Fruit fly (Drosophila melanogaster) whole organism, embryonic: Measurements from ENCODE around the gene D1.

Experiments
- Blimp-1 ChIP-seq: fragments of 200-800 bp; sonication (Bioruptor generic); optimal IDR thresholded peaks from 3 replicates; lab custom pipeline; 2018; ENCODE audit warnings: missing biosample characterization, missing genetic modification characterization, mild to moderate bottlenecking, moderate library complexity, missing genetic modification reagents
- CG10267 ChIP-seq: fragments of 200-800 bp; sonication (Bioruptor generic); optimal IDR thresholded peaks from 2 replicates; lab custom pipeline; 2018; ENCODE audit warnings: missing biosample characterization, mild to moderate bottlenecking, missing genetic modification characterization, moderate library complexity
- CG10274 ChIP-seq: fragments of 200-800 bp; sonication (Bioruptor generic); optimal IDR thresholded peaks from 3 replicates; lab custom pipeline; 2017; ENCODE audit warnings: missing biosample characterization, mild to moderate bottlenecking, missing genetic modification characterization
- CG10321 ChIP-seq: fragments of 200-800 bp; sonication (Bioruptor generic); IDR thresholded peaks from 2 replicates; pipeline ENCODE4 v1.3.6; 2022; ENCODE audit warnings: missing biosample characterization, missing genetic modification characterization
- CG10462 ChIP-seq: fragments of 200-800 bp; sonication (Bioruptor generic); optimal IDR thresholded peaks from 2 replicates; lab custom pipeline; 2016; ENCODE audit warnings: missing biosample characterization, missing genetic modification characterization
- CG12236 ChIP-seq: fragments of 200-800 bp; sonication (Bioruptor generic); optimal IDR thresholded peaks from 2 replicates; lab custom pipeline; 2016; ENCODE audit warnings: missing biosample characterization, missing genetic modification characterization
- CG13894 ChIP-seq: fragments of 200-800 bp; sonication (Bioruptor generic); optimal IDR thresholded peaks from 3 replicates; lab custom pipeline; 2018; ENCODE audit warnings: missing biosample characterization, mild to moderate bottlenecking, missing genetic modification characterization, moderate library complexity
- CG34422 ChIP-seq: fragments of 200-800 bp; sonication (Bioruptor generic); IDR thresholded peaks from 3 replicates; pipeline ENCODE4 v1.3.6; 2022; ENCODE audit warnings: missing biosample characterization, missing genetic modification characterization
- CG3847 ChIP-seq: fragments of 200-800 bp; sonication (Bioruptor generic); IDR thresholded peaks from 2 replicates; pipeline ENCODE4 v1.3.6; 2022; ENCODE audit warnings: missing biosample characterization, missing genetic modification characterization
- CG43689 ChIP-seq: fragments of 200-800 bp; sonication (Bioruptor generic); IDR thresholded peaks from 2 replicates; pipeline ENCODE4 v1.3.6; 2022; ENCODE audit warnings: missing biosample characterization, missing genetic modification characterization
- CG4854 ChIP-seq: fragments of 200-800 bp; sonication (Bioruptor generic); optimal IDR thresholded peaks from 2 replicates; lab custom pipeline; 2016; ENCODE audit warnings: missing biosample characterization, missing genetic modification characterization, inconsistent platforms
- CG5180 ChIP-seq: fragments of 200-800 bp; sonication (Bioruptor generic); optimal IDR thresholded peaks from 3 replicates; lab custom pipeline; 2017; ENCODE audit warnings: missing biosample characterization, missing genetic modification characterization, mild to moderate bottlenecking, moderate library complexity, missing genetic modification reagents
- CG6765 ChIP-seq: fragments of 200-800 bp; sonication (Bioruptor generic); optimal IDR thresholded peaks from 3 replicates; lab custom pipeline; 2017; ENCODE audit warnings: missing biosample characterization, mild to moderate bottlenecking, missing genetic modification characterization
- Dp ChIP-seq: fragments of 200-800 bp; sonication (Bioruptor generic); optimal IDR thresholded peaks from 2 replicates; lab custom pipeline; 2018; ENCODE audit warnings: missing biosample characterization, mild to moderate bottlenecking, missing genetic modification characterization, moderate library complexity
- Eip74EF ChIP-seq, 2 experiments: fragments of 200-800 bp in 1 of 2; fragments of >200 bp in 1 of 2; sonication (Bioruptor generic) in 1 of 2; optimal IDR thresholded peaks; 2 replicates each; lab custom pipeline; 2017 to 2019; ENCODE audit warnings: missing biosample characterization in 2 of 2, missing genetic modification characterization in 2 of 2, mild to moderate bottlenecking in 1 of 2, moderate library complexity in 1 of 2
- H15 ChIP-seq: fragments of 200-800 bp; sonication (Bioruptor generic); IDR thresholded peaks from 3 replicates; pipeline ENCODE4 v1.3.6; 2022; ENCODE audit warnings: missing biosample characterization, missing genetic modification characterization
- NC2β ChIP-seq: fragments of 200-800 bp; sonication (Bioruptor generic); optimal IDR thresholded peaks from 2 replicates; lab custom pipeline; 2016; ENCODE audit warnings: missing biosample characterization, missing genetic modification characterization
- Neu2 ChIP-seq: fragments of 200-800 bp; sonication (Bioruptor generic); optimal IDR thresholded peaks from 3 replicates; lab custom pipeline; 2016; ENCODE audit warnings: missing biosample characterization, missing genetic modification characterization, borderline replicate concordance
- Sox102F ChIP-seq: fragments of 200-800 bp; sonication (Bioruptor generic); optimal IDR thresholded peaks from 2 replicates; lab custom pipeline; 2018; ENCODE audit warnings: missing biosample characterization, mild to moderate bottlenecking, missing genetic modification characterization, moderate library complexity
- Sry-β ChIP-seq: fragments of 200-800 bp; sonication (Bioruptor generic); optimal IDR thresholded peaks from 2 replicates; lab custom pipeline; 2018; ENCODE audit warnings: missing biosample characterization, mild to moderate bottlenecking, missing genetic modification characterization, moderate library complexity
- Vsx1 ChIP-seq: fragments of 200-800 bp; sonication (Bioruptor generic); optimal IDR thresholded peaks from 2 replicates; lab custom pipeline; 2017; ENCODE audit warnings: missing biosample characterization, mild to moderate bottlenecking, missing genetic modification characterization, missing genetic modification reagents
- ara ChIP-seq: fragments of 200-800 bp; sonication (Bioruptor generic); IDR thresholded peaks from 2 replicates; pipeline ENCODE4 v1.3.6; 2022; ENCODE audit warnings: missing biosample characterization, missing genetic modification characterization
- bigmax ChIP-seq: fragments of 200-800 bp; sonication (Bioruptor generic); optimal IDR thresholded peaks from 2 replicates; lab custom pipeline; 2018; ENCODE audit warnings: missing biosample characterization, mild to moderate bottlenecking, missing genetic modification characterization
- chinmo ChIP-seq: fragments of 200-800 bp; sonication (Bioruptor generic); IDR thresholded peaks from 4 replicates; pipeline ENCODE4 v1.3.6; 2022; ENCODE audit warnings: missing biosample characterization, missing genetic modification characterization; ENCODE audit not compliant: partially characterized antibody
- crp ChIP-seq, 2 experiments: fragments of 200-800 bp; sonication (Bioruptor generic); optimal IDR thresholded peaks; 2 replicates in 1 of 2; 3 replicates in 1 of 2; lab custom pipeline; 2017; ENCODE audit warnings: missing biosample characterization in 2 of 2, missing genetic modification characterization in 2 of 2, mild to moderate bottlenecking in 1 of 2, moderate library complexity in 1 of 2
- dan ChIP-seq: fragments of 200-800 bp; sonication (Bioruptor generic); IDR thresholded peaks from 2 replicates; pipeline ENCODE4 v1.3.6; 2022; ENCODE audit warnings: missing biosample characterization, missing genetic modification characterization
- dm ChIP-seq: fragments of 200-800 bp; sonication (Bioruptor generic); optimal IDR thresholded peaks from 3 replicates; lab custom pipeline; 2016; ENCODE audit warnings: missing biosample characterization, missing genetic modification characterization
- fru ChIP-seq: fragments of >200 bp; optimal IDR thresholded peaks from 2 replicates; lab custom pipeline; 2017
- gem ChIP-seq: fragments of 200-800 bp; sonication (Bioruptor generic); optimal IDR thresholded peaks from 2 replicates; lab custom pipeline; 2019; ENCODE audit warnings: missing biosample characterization, mild to moderate bottlenecking, missing genetic modification characterization, moderate library complexity
- gro ChIP-seq: fragments of 200-800 bp; sonication (Bioruptor generic); optimal IDR thresholded peaks from 2 replicates; lab custom pipeline; 2016; ENCODE audit warnings: missing biosample characterization, missing genetic modification characterization
- hkb ChIP-seq, 2 experiments: fragments of 200-800 bp in 1 of 2; fragments of >200 bp in 1 of 2; sonication (Bioruptor generic) in 1 of 2; IDR thresholded peaks in 1 of 2; optimal IDR thresholded peaks in 1 of 2; 2 replicates each; pipeline versions ENCODE4 v1.3.6 to Lab custom; 2017 to 2022; ENCODE audit warnings: missing biosample characterization in 1 of 2, missing genetic modification characterization in 1 of 2
- jumu ChIP-seq: fragments of 200-800 bp; sonication (Bioruptor generic); optimal IDR thresholded peaks from 3 replicates; lab custom pipeline; 2016; ENCODE audit warnings: missing biosample characterization, missing genetic modification characterization
- kni ChIP-seq: fragments of 200-800 bp; sonication (Bioruptor generic); optimal IDR thresholded peaks from 3 replicates; lab custom pipeline; 2017; ENCODE audit warnings: mild to moderate bottlenecking, missing biosample characterization, missing genetic modification reagents, missing genetic modification characterization
- lbe ChIP-seq: fragments of 200-800 bp; sonication (Bioruptor generic); optimal IDR thresholded peaks from 2 replicates; lab custom pipeline; 2016; ENCODE audit warnings: missing biosample characterization, mild to moderate bottlenecking, missing genetic modification characterization
- nerfin-2 ChIP-seq: fragments of 200-800 bp; sonication (Bioruptor generic); IDR thresholded peaks from 2 replicates; pipeline ENCODE4 v1.3.6; 2022; ENCODE audit warnings: missing biosample characterization, missing genetic modification characterization; ENCODE audit not compliant: partially characterized antibody
- pho ChIP-seq: fragments of 200-800 bp; sonication (Bioruptor generic); optimal IDR thresholded peaks from 2 replicates; lab custom pipeline; 2016; ENCODE audit warnings: missing biosample characterization, missing genetic modification characterization
- ro ChIP-seq: fragments of 200-800 bp; sonication (Bioruptor generic); IDR thresholded peaks from 2 replicates; pipeline ENCODE4 v1.3.6; 2022; ENCODE audit warnings: missing biosample characterization, missing genetic modification characterization
- row ChIP-seq: fragments of 200-800 bp; sonication (Bioruptor generic); IDR thresholded peaks from 3 replicates; pipeline ENCODE4 v1.3.6; 2022; ENCODE audit warnings: missing biosample characterization, missing genetic modification characterization
- salm ChIP-seq: fragments of 200-800 bp; sonication (Bioruptor generic); optimal IDR thresholded peaks from 2 replicates; lab custom pipeline; 2018; ENCODE audit warnings: missing biosample characterization, mild to moderate bottlenecking, missing genetic modification characterization
- seq ChIP-seq: fragments of 200-800 bp; sonication (Bioruptor generic); IDR thresholded peaks from 2 replicates; pipeline ENCODE4 v1.3.6; 2022; ENCODE audit warnings: missing biosample characterization, missing genetic modification characterization
- tll ChIP-seq, 2 experiments: fragments of 200-800 bp in 1 of 2; fragments of >200 bp in 1 of 2; sonication (Bioruptor generic) in 1 of 2; optimal IDR thresholded peaks; 2 replicates each; lab custom pipeline; 2017 to 2019; ENCODE audit warnings: missing biosample characterization in 2 of 2, missing genetic modification characterization in 2 of 2, mild to moderate bottlenecking in 1 of 2, moderate library complexity in 1 of 2
- wdn ChIP-seq: fragments of 200-800 bp; sonication (Bioruptor generic); IDR thresholded peaks from 2 replicates; pipeline ENCODE4 v1.3.6; 2022; ENCODE audit warnings: missing biosample characterization, missing genetic modification characterization

D1 gene

dm6 chr3R:9250868-9251267 is 10.4 kb upstream of the D1 start (continued):
- TF ChIP-seq row (GFP tag; lab: Robert Waterston, UW): peak; percentile 53
- TF ChIP-seq, all 482 proteins: peak for 91

dm6 chr3R:9249736-9250044 is 9.2 kb upstream of the D1 start:
- TF ChIP-seq Blimp-1 (GFP tag; lab: Kevin White, UChicago) (peak; percentile 81), CG3847 (no peak), NC2β (GFP tag; lab: Kevin White, UChicago) (no peak), ara (GFP tag; lab: Robert Waterston, UW) (0 out of 2 replicates have a peak, but pooled peaks have one; percentile 21), seq (no peak), ro (no peak), salm (tag; lab: Kevin White, UChicago) (no peak), Neu2 (no peak), CG12236 (GFP tag; lab: Kevin White, UChicago) (no peak), dm (GFP tag; lab: Kevin White, UChicago) (no peak)
- TF ChIP-seq, all 482 proteins: peak for 2

dm6 chr3R:9249025-9249735 is 8.7 kb upstream of the D1 start:
- TF ChIP-seq nerfin-2 (GFP tag; lab: Robert Waterston, UW) (0 out of 2 replicates have a peak, but pooled peaks have one; percentile 31), CG10321 (0 out of 2 replicates have a peak, but pooled peaks have one; percentile 19), tll (GFP tag; optimal IDR thresholded peaks at IDR 0.05; lab: Kevin White, UChicago) (peak in 1 of 2 experiments; percentile 74), jumu (GFP tag; lab: Kevin White, UChicago) (no peak), CG5180 (peak; percentile 95), CG13894 (tag; lab: Kevin White, UChicago) (no peak), pho (GFP tag; lab: Kevin White, UChicago) (no peak), chinmo (GFP tag; lab: Robert Waterston, UW) (0 out of 4 replicates have a peak, but pooled peaks have one; percentile 37), kni (GFP tag; lab: Kevin White, UChicago) (peak; percentile 40), lbe (GFP tag; lab: Kevin White, UChicago) (peak; percentile 15)

dm6 chr3R:9246879-9247621 is 6.6 kb upstream of the D1 start:
- peak; percentile 79 for TF ChIP-seq CG10267 (tag; lab: Kevin White, UChicago)
- TF ChIP-seq Sox102F (GFP tag; lab: Kevin White, UChicago): peak; percentile 74
- TF ChIP-seq wdn (GFP tag; lab: Robert Waterston, UW): no peak
- no peak for TF ChIP-seq CG10274 (GFP tag; lab: Kevin White, UChicago)
- no peak for TF ChIP-seq dan (GFP tag; lab: Robert Waterston, UW)
- TF ChIP-seq CG34422: no peak
- TF ChIP-seq gem (tag; lab: Kevin White, UChicago): peak; percentile 83
- TF ChIP-seq CG5180: peak; percentile 96
- TF ChIP-seq H15 (GFP tag; lab: Robert Waterston, UW): no peak
- no peak for TF ChIP-seq Dp (GFP tag; lab: Kevin White, UChicago)
- TF ChIP-seq Eip74EF (GFP tag; optimal IDR thresholded peaks at IDR 0.05; lab: Kevin White, UChicago): peak in 1 of 2 experiments; percentile 56
- peak; percentile 30 for TF ChIP-seq CG10462
- no peak for TF ChIP-seq CG43689 (GFP tag; lab: Robert Waterston, UW)
- TF ChIP-seq crp (GFP tag; optimal IDR thresholded peaks at IDR 0.05; lab: Kevin White, UChicago): no peak
- no peak for TF ChIP-seq Vsx1 (GFP tag; lab: Kevin White, UChicago)
- no peak for TF ChIP-seq fru (lab: Kevin White, UChicago)
- TF ChIP-seq hkb (optimal IDR thresholded peaks at IDR 0.05; lab: Kevin White, UChicago): no peak
- peak; percentile 61; the same call in 1 of the 2 replicates for TF ChIP-seq hkb (GFP tag; IDR thresholded peaks at IDR 0.05; lab: Robert Waterston, UW)
- no peak for TF ChIP-seq CG6765 (GFP tag; lab: Kevin White, UChicago)
- peak; percentile 5 for TF ChIP-seq CG4854 (GFP tag; lab: Kevin White, UChicago)
- TF ChIP-seq gro (GFP tag; lab: Kevin White, UChicago): no peak
- no peak for TF ChIP-seq bigmax (GFP tag; lab: Kevin White, UChicago)
- peak; percentile 15 for TF ChIP-seq Sry-β (GFP tag; lab: Kevin White, UChicago)
